Worm (Caenorhabditis elegans) whole organism, L4/young adult: ENCODE measurements around the gene T16G12.10.

Experiments used
- dao-5 ChIP-seq: sonication (generic microtip); optimal IDR thresholded peaks from 2 replicates; lab custom pipeline; 2016; ENCODE audit warnings: missing genotype, missing genetic modification characterization, moderate library complexity, missing compliant biosample characterization
- him-1 ChIP-seq: sonication (generic microtip); optimal IDR thresholded peaks from 2 replicates; lab custom pipeline; 2016; ENCODE audit warnings: missing genotype, missing genetic modification reagents, missing genetic modification characterization, missing compliant biosample characterization

- TF ChIP-seq dao-5 (tag; lab: Kevin White, UChicago) (no peak), him-1 (tag; lab: Kevin White, UChicago) (no peak)
These were observed 27.3 kb upstream of the T16G12.10 start, which contains the start of gene T16H12.3 for ce11 chrIII:10083242-10083641.
